Worm (Caenorhabditis elegans) whole organism, late embryonic: ENCODE measurements around the gene F32D1.3.

Experiments
- mec-3 ChIP-seq: sonication (generic microtip); optimal IDR thresholded peaks from 2 replicates; lab custom pipeline; 2016; ENCODE audit warnings: borderline replicate concordance, missing genetic modification characterization, missing compliant biosample characterization
- nfya-1 ChIP-seq: sonication (generic microtip); optimal IDR thresholded peaks from 2 replicates; lab custom pipeline; 2017; ENCODE audit warnings: missing genetic modification characterization, mild to moderate bottlenecking, missing compliant biosample characterization, antibody characterized with exemption, moderate library complexity
- pha-4 ChIP-seq: fragments of 150-350 bp; optimal IDR thresholded peaks from 2 replicates; lab custom pipeline; 2018; ENCODE audit warnings: missing biosample characterization, missing genetic modification reagents, missing genetic modification characterization
- rnt-1 ChIP-seq: sonication (generic microtip); optimal IDR thresholded peaks from 2 replicates; lab custom pipeline; 2016; ENCODE audit warnings: missing genetic modification characterization, missing compliant biosample characterization
- sox-2 ChIP-seq: fragments of 200-800 bp; sonication (Bioruptor generic); IDR thresholded peaks from 2 replicates; pipeline ENCODE4 v1.3.6; 2022; ENCODE audit warnings: missing genetic modification reagents, missing genetic modification characterization, missing compliant biosample characterization
- syd-9 ChIP-seq: sonication (generic microtip); optimal IDR thresholded peaks from 2 replicates; lab custom pipeline; 2016; ENCODE audit warnings: mild to moderate bottlenecking, missing genetic modification characterization, moderate library complexity, missing compliant biosample characterization

ce11 chrV:4401865-4402264 lies 40.5 kb upstream of the F32D1.3 start, which contains the start of gene F13A2.5:
- TF ChIP-seq sox-2 (GFP tag; lab: Robert Waterston, UW): no peak
- no peak for TF ChIP-seq syd-9 (tag; lab: Kevin White, UChicago)
- TF ChIP-seq rnt-1: no peak
- TF ChIP-seq nfya-1 (tag; lab: Kevin White, UChicago): no peak
- TF ChIP-seq pha-4 (tag; lab: Kevin White, UChicago): no peak
- no peak for TF ChIP-seq mec-3 (tag; lab: Kevin White, UChicago)
